Worm (Caenorhabditis elegans) whole organism, L3 larva: Measurements from ENCODE around the gene acs-21.
"Not testable (repeated sequence)": the region's sequence is repeated elsewhere in the genome, so short reads cannot be mapped to it uniquely, and the experiment has no call there.

ENCODE experiments used
- ceh-82 ChIP-seq: fragments of 150-350 bp; optimal IDR thresholded peaks from 2 replicates; lab custom pipeline; 2014; ENCODE audit warnings: missing biosample characterization, missing genetic modification characterization
- ceh-9 ChIP-seq: sonication (generic microtip); optimal IDR thresholded peaks from 2 replicates; lab custom pipeline; 2018; ENCODE audit warnings: missing biosample characterization, missing genetic modification characterization
- egl-5 ChIP-seq: fragments of 150-350 bp; optimal IDR thresholded peaks from 2 replicates; lab custom pipeline; 2017; ENCODE audit warnings: missing biosample characterization, missing genetic modification reagents, missing genetic modification characterization, inconsistent platforms
- nhr-11 ChIP-seq: fragments of 150-350 bp; optimal IDR thresholded peaks from 2 replicates; lab custom pipeline; 2014; ENCODE audit warnings: missing biosample characterization, missing genetic modification characterization
- skn-1 ChIP-seq: fragments of 150-350 bp; optimal IDR thresholded peaks from 2 replicates; lab custom pipeline; 2014; ENCODE audit warnings: missing biosample characterization, missing genetic modification characterization
- unc-39 ChIP-seq: sonication (generic microtip); optimal IDR thresholded peaks from 4 replicates; lab custom pipeline; 2017; ENCODE audit warnings: missing biosample characterization, missing genetic modification characterization
- unc-62 ChIP-seq: fragments of 150-350 bp; sonication (generic microtip); optimal IDR thresholded peaks from 4 replicates; lab custom pipeline; 2014; ENCODE audit warnings: missing biosample characterization, missing genetic modification reagents, missing genetic modification characterization
- ztf-4 ChIP-seq: fragments of 150-350 bp; optimal IDR thresholded peaks from 2 replicates; lab custom pipeline; 2014; ENCODE audit warnings: missing biosample characterization, missing genetic modification characterization

DNA sequence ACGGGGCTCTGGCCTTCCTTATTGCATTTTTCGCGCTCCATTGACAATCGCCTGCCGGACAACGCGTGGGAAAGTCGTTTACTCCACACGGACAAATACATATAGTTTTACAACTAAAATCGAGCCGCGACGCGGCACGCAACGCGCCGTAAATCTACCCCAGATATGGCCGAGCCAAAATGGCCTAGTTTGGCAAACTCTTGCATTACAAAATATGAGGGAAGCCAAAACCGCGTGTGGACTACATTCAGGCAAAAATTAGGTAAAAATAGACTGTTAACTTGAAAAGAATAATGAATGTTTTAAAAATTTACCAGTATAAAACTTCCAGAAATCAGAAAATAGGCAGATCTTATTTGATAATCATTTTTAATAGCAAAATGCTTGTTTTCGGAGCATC lies 24.4 kb upstream of the acs-21 start, which contains the start of gene srt-16:
- TF ChIP-seq ceh-9 (tag; lab: Kevin White, UChicago); nhr-11; skn-1 (tag; lab: Kevin White, UChicago); unc-62; unc-39 (tag; lab: Kevin White, UChicago); egl-5; ztf-4 (tag; lab: Kevin White, UChicago); ceh-82: not testable (repeated sequence)
